Worm (Caenorhabditis elegans) whole organism, young adult: ENCODE results near the gene tbp-1.

Source experiments
- B0035.1 ChIP-seq: sonication (generic microtip); optimal IDR thresholded peaks from 2 replicates; lab custom pipeline; 2016; ENCODE audit warnings: missing genetic modification characterization, mild to moderate bottlenecking, missing compliant biosample characterization, missing genotype, missing genetic modification reagents
- B0336.3 ChIP-seq: fragments of 200-800 bp; sonication (Bioruptor generic); IDR thresholded peaks from 2 replicates; pipeline ENCODE4 v1.3.6; 2022; ENCODE audit warnings: missing genetic modification characterization, missing compliant biosample characterization
- F49E8.2 ChIP-seq: sonication (generic microtip); optimal IDR thresholded peaks from 3 replicates; lab custom pipeline; 2017; ENCODE audit warnings: missing genetic modification characterization, mild to moderate bottlenecking, missing compliant biosample characterization, antibody characterized with exemption, moderate library complexity; ENCODE audit not compliant: insufficient read depth
- F57C9.4 ChIP-seq: sonication (generic microtip); optimal IDR thresholded peaks from 2 replicates; lab custom pipeline; 2017; ENCODE audit warnings: mild to moderate bottlenecking, missing genetic modification characterization, missing compliant biosample characterization
- K12H6.12 ChIP-seq: fragments of 200-800 bp; sonication (Bioruptor generic); optimal IDR thresholded peaks from 2 replicates; lab custom pipeline; 2018; ENCODE audit warnings: mild to moderate bottlenecking, missing genetic modification characterization, missing compliant biosample characterization
- T07F8.4 ChIP-seq: sonication (generic microtip); optimal IDR thresholded peaks from 2 replicates; lab custom pipeline; 2016; ENCODE audit warnings: mild to moderate bottlenecking, missing genetic modification characterization, moderate library complexity, missing compliant biosample characterization
- T26A5.8 ChIP-seq: sonication (generic microtip); optimal IDR thresholded peaks from 2 replicates; lab custom pipeline; 2016; ENCODE audit warnings: missing genetic modification characterization, missing compliant biosample characterization
- Y53G8AR.9 ChIP-seq: fragments of 200-800 bp; sonication (Bioruptor generic); conservative IDR thresholded peaks from 2 replicates; pipeline ENCODE4 v1.3.6; 2022; ENCODE audit warnings: missing genetic modification reagents, missing genetic modification characterization, missing compliant biosample characterization
- Y56A3A.18 ChIP-seq: fragments of 200-800 bp; sonication (Bioruptor generic); IDR thresholded peaks from 2 replicates; pipeline ENCODE4 v1.3.6; 2022; ENCODE audit warnings: missing genetic modification reagents, missing genetic modification characterization, missing compliant biosample characterization
- Y95B8A.8 ChIP-seq: fragments of 200-800 bp; sonication (Bioruptor generic); IDR thresholded peaks from 2 replicates; pipeline ENCODE4 v1.3.6; 2022; ENCODE audit warnings: missing genetic modification reagents, missing genetic modification characterization, missing compliant biosample characterization
- attf-3 ChIP-seq: fragments of 200-800 bp; sonication (Bioruptor generic); conservative IDR thresholded peaks from 2 replicates; pipeline ENCODE4 v1.3.6; 2022; ENCODE audit warnings: missing genetic modification reagents, missing genetic modification characterization, missing compliant biosample characterization
- attf-5 ChIP-seq: fragments of 200-800 bp; sonication (Bioruptor generic); optimal IDR thresholded peaks from 2 replicates; lab custom pipeline; 2018; ENCODE audit warnings: mild to moderate bottlenecking, missing genetic modification characterization, missing compliant biosample characterization
- cebp-1 ChIP-seq, 2 experiments: fragments of 200-800 bp in 1 of 2; sonication (Bioruptor generic) in 1 of 2; sonication (generic microtip) in 1 of 2; IDR thresholded peaks in 1 of 2; optimal IDR thresholded peaks in 1 of 2; 2 replicates each; pipeline versions ENCODE4 v1.3.6 to Lab custom; 2017 to 2022; ENCODE audit warnings: missing compliant biosample characterization in 2 of 2, missing genetic modification characterization in 2 of 2, mild to moderate bottlenecking in 1 of 2, missing genetic modification reagents in 1 of 2, moderate library complexity in 1 of 2
- cebp-2 ChIP-seq: fragments of 200-800 bp; sonication (Bioruptor generic); IDR thresholded peaks from 2 replicates; pipeline ENCODE4 v1.3.6; 2022; ENCODE audit warnings: missing genetic modification characterization, missing compliant biosample characterization
- ceh-27 ChIP-seq: fragments of 200-800 bp; sonication (Bioruptor generic); optimal IDR thresholded peaks from 2 replicates; lab custom pipeline; 2018; ENCODE audit warnings: mild to moderate bottlenecking, missing genetic modification characterization, moderate library complexity, missing compliant biosample characterization
- dpff-1 ChIP-seq: sonication (generic microtip); optimal IDR thresholded peaks from 2 replicates; lab custom pipeline; 2017; ENCODE audit warnings: mild to moderate bottlenecking, missing genetic modification characterization, missing compliant biosample characterization
- egl-44 ChIP-seq: fragments of 200-800 bp; sonication (Bioruptor generic); IDR thresholded peaks from 2 replicates; pipeline ENCODE4 v1.3.6; 2022; ENCODE audit warnings: missing genetic modification reagents, missing genetic modification characterization, missing compliant biosample characterization
- lin-26 ChIP-seq: fragments of 200-800 bp; sonication (Bioruptor generic); IDR thresholded peaks from 2 replicates; pipeline ENCODE4 v1.3.6; 2022; ENCODE audit warnings: missing genetic modification reagents, missing genetic modification characterization, missing compliant biosample characterization
- lin-35 ChIP-seq, 3 experiments: fragments of 150-350 bp in 2 of 3; sonication (generic microtip) in 1 of 3; optimal IDR thresholded peaks; 2 replicates each; lab custom pipeline; 2014 to 2018; ENCODE audit warnings: missing biosample characterization in 3 of 3, missing genetic modification characterization in 3 of 3, missing genetic modification reagents in 3 of 3
- lin-40 ChIP-seq: sonication (generic microtip); optimal IDR thresholded peaks from 2 replicates; lab custom pipeline; 2016; ENCODE audit warnings: missing genetic modification characterization, mild to moderate bottlenecking, missing compliant biosample characterization, missing genotype, missing genetic modification reagents
- lin-54 ChIP-seq: fragments of 200-800 bp; sonication (Bioruptor generic); optimal IDR thresholded peaks from 2 replicates; lab custom pipeline; 2018; ENCODE audit warnings: mild to moderate bottlenecking, missing genetic modification characterization, missing compliant biosample characterization
- madf-8 ChIP-seq: fragments of 200-800 bp; sonication (Bioruptor generic); conservative IDR thresholded peaks from 2 replicates; pipeline ENCODE4 v1.3.6; 2022; ENCODE audit warnings: missing genetic modification reagents, missing genetic modification characterization, missing compliant biosample characterization
- mel-28 ChIP-seq: sonication (generic microtip); optimal IDR thresholded peaks from 2 replicates; lab custom pipeline; 2016; ENCODE audit warnings: borderline replicate concordance, mild to moderate bottlenecking, missing genetic modification characterization, missing compliant biosample characterization
- nhr-80 ChIP-seq: sonication (generic microtip); optimal IDR thresholded peaks from 2 replicates; lab custom pipeline; 2016; ENCODE audit warnings: missing genetic modification characterization, missing compliant biosample characterization
- nhr-90 ChIP-seq: sonication (generic microtip); optimal IDR thresholded peaks from 2 replicates; lab custom pipeline; 2016; ENCODE audit warnings: missing genotype, mild to moderate bottlenecking, missing genetic modification characterization, missing compliant biosample characterization
- pbrm-1 ChIP-seq: fragments of 200-800 bp; sonication (Bioruptor generic); IDR thresholded peaks from 2 replicates; pipeline ENCODE4 v1.3.6; 2022; ENCODE audit warnings: missing genetic modification reagents, missing genetic modification characterization, missing compliant biosample characterization
- rcor-1 ChIP-seq: fragments of 200-800 bp; sonication (Bioruptor generic); IDR thresholded peaks from 2 replicates; pipeline ENCODE4 v1.3.6; 2022; ENCODE audit warnings: missing genetic modification reagents, missing genetic modification characterization, missing compliant biosample characterization
- repo-1 ChIP-seq: sonication (generic microtip); optimal IDR thresholded peaks from 2 replicates; lab custom pipeline; 2017; ENCODE audit warnings: mild to moderate bottlenecking, missing genetic modification characterization, missing compliant biosample characterization
- rpc-1 ChIP-seq, 2 experiments: fragments of 150-350 bp in 1 of 2; sonication (generic microtip) in 1 of 2; optimal IDR thresholded peaks; 2 replicates each; lab custom pipeline; 2014 to 2018; ENCODE audit warnings: missing biosample characterization in 1 of 2, missing genetic modification characterization in 1 of 2, missing genetic modification reagents in 1 of 2, missing genotype in 1 of 2
- sea-2 ChIP-seq: fragments of 200-800 bp; sonication (Bioruptor generic); IDR thresholded peaks from 2 replicates; pipeline ENCODE4 v1.3.6; 2022; ENCODE audit warnings: missing genetic modification characterization, missing compliant biosample characterization
- snpc-1.3 ChIP-seq: sonication (generic microtip); optimal IDR thresholded peaks from 2 replicates; lab custom pipeline; 2017; ENCODE audit warnings: missing genetic modification characterization, mild to moderate bottlenecking, missing compliant biosample characterization, antibody characterized with exemption, moderate library complexity, missing genotype, missing genetic modification reagents; ENCODE audit not compliant: insufficient read depth
- somi-1 ChIP-seq: fragments of 200-800 bp; sonication (Bioruptor generic); optimal IDR thresholded peaks from 2 replicates; lab custom pipeline; 2018; ENCODE audit warnings: mild to moderate bottlenecking, missing genetic modification characterization, missing compliant biosample characterization
- tbp1 ChIP-seq: fragments of 200-800 bp; sonication (Bioruptor generic); optimal IDR thresholded peaks from 2 replicates; lab custom pipeline; 2018; ENCODE audit warnings: mild to moderate bottlenecking, missing genetic modification characterization, missing compliant biosample characterization
- ztf-28 ChIP-seq: fragments of 200-800 bp; sonication (Bioruptor generic); IDR thresholded peaks from 2 replicates; pipeline ENCODE4 v1.3.6; 2022; ENCODE audit warnings: missing genetic modification reagents, missing genetic modification characterization, missing compliant biosample characterization

tbp-1 gene

DNA sequence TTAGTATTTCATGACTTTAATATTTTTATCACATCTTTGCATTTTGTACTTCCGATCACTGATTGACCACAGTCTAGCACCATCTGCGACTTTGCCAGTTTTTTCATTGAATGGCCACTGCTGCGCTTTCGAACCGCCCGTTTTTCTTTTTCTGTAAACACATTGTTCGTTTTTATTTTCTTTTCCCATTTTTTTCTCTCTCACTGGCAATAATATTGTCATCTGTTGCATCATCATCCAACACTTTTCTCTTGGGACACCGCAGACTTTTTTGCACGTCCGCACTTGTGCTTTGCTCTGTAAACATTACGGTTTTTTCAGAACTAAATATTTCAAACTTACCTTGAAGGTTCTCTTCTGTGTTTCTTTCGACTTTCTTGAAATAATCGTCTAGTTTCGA lies 25.2 kb upstream of the tbp-1 start:
- TF ChIP-seq cebp-1 (GFP tag; IDR thresholded peaks at IDR 0.05; lab: Robert Waterston, UW) (no peak), cebp-1 (tag; optimal IDR thresholded peaks at IDR 0.05; lab: Kevin White, UChicago) (peak; percentile 5), F49E8.2 (tag; lab: Kevin White, UChicago) (no peak), snpc-1.3 (tag; lab: Kevin White, UChicago) (no peak), B0336.3 (GFP tag; lab: Robert Waterston, UW) (no peak), attf-5 (GFP tag; lab: Kevin White, UChicago) (peak; percentile 9), lin-40 (tag; lab: Kevin White, UChicago) (peak; percentile 10), somi-1 (GFP tag; lab: Kevin White, UChicago) (peak; percentile 37), ztf-28 (GFP tag; lab: Robert Waterston, UW) (no peak), repo-1 (tag; lab: Kevin White, UChicago) (no peak), mel-28 (tag; lab: Kevin White, UChicago) (no peak), B0035.1 (tag; lab: Kevin White, UChicago) (no peak), lin-26 (GFP tag; lab: Robert Waterston, UW) (peak; percentile 41; the same call in 1 of the 2 replicates), dpff-1 (tag; lab: Kevin White, UChicago) (no peak), K12H6.12 (tag; lab: Kevin White, UChicago) (peak; percentile 32), nhr-90 (tag; lab: Kevin White, UChicago) (no peak), nhr-80 (tag; lab: Kevin White, UChicago) (peak; percentile 8)

DNA sequence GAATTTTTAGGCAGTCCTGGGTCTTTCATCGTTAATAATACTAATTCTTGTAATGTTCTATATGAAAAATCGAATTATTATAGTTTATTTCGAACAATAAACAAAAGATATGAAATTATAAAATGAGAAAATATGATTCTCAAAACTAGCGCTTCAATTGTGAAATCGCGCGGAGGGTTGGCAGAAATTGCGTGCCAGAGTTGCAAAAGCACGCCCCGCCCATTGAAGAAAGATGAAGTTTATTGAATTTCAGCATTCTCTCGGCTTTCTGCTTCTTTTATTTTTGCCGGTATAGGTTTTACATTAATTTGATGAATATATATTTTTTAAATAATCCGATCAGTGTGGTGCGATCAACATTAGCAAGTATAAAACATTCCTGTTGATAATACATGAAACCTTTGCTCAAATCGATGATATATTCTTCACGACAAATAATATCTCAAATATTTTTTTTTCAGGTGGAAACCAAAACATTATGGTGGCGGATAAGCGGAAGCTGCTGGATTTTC lies 24.7 kb upstream of the tbp-1 start, which contains the start of the genes eco-1 and hmgr-1:
TSS of gene eco-1 (minus strand) at position 59 of the 512 bp plus-strand sequence.
TSS of gene hmgr-1 (plus strand) at position 462 of the 512 bp plus-strand sequence.
- TF ChIP-seq tbp1 (GFP tag; lab: Kevin White, UChicago) (no peak), lin-35 (GFP tag; optimal IDR thresholded peaks at IDR 0.05; lab: Kevin White, UChicago) (peak in 1 of 3 experiments; percentile 8), cebp-1 (GFP tag; IDR thresholded peaks at IDR 0.05; lab: Robert Waterston, UW) (no peak), cebp-1 (tag; optimal IDR thresholded peaks at IDR 0.05; lab: Kevin White, UChicago) (peak; percentile 39), lin-54 (GFP tag; lab: Kevin White, UChicago) (peak; percentile 22)

DNA sequence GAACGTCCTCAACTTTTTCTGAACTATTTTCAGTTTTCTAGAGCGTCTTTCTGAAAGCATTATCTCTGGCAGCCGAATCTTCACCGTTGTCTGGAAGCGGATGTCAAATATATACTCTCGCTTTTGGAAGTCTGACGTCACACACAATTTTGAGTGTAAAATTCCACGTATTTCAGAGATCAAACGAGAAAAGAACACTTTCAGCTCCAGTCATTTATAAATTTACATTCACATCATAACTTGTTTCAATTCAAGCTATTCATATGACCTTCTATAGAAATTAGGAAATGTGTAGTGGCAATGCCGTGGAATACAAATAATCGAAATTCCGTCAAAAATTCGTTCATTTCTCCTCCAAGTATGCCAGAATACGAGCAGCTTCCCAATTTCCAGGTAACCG lies 18.2 kb upstream of the tbp-1 start, which contains the start of gene F08F8.11:
TSS of gene F08F8.11 (plus strand) at position 301 of the 400 bp plus-strand sequence.
- TF ChIP-seq T07F8.4 (tag; lab: Kevin White, UChicago): no peak

- TF ChIP-seq ceh-27 (GFP tag; lab: Kevin White, UChicago) (no peak), Y53G8AR.9 (GFP tag; lab: Robert Waterston, UW) (no peak), sea-2 (GFP tag; lab: Robert Waterston, UW) (no peak), madf-8 (GFP tag; lab: Robert Waterston, UW) (no peak)
Observed at ce11 chrIII:7367012-7367760, 16.6 kb upstream of the tbp-1 start, which contains the start of the genes T20B12.5 and T20B12.4. TSS of gene T20B12.5 (minus strand) at chrIII:7367112. TSS of gene T20B12.4 (plus strand) at chrIII:7367710.

DNA sequence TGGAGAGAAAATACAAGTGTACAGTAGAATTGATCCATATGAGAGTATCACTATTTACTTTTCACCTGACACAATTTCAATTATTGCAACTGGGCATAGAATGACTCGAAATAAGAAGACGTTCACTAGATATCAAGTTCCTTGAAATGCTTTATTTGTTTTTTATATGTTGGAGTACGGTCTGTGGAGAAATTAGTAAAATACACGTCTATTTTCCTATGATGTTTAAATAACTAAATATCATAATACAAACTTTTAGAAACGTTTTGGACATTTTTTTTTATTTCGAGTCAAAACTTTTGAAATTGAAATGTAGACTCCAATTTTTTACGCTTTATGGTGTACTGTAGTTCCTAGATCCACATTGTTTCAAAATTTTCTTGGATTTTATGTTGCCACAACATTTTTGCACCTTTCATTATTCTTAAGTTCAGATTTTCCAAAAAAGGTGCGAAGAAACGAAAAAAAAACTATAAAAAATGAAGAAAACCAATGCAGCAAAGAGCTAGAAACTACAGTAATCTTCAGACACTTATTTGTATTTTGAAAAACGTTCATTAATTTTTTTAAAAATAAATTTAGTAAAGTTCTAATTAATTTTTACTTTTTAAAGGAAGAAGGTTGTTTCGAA lies 14.3 kb upstream of the tbp-1 start:
- TF ChIP-seq B0336.3 (GFP tag; lab: Robert Waterston, UW) (0 out of 2 replicates have a peak, but pooled peaks have one; percentile 13), cebp-2 (no peak), repo-1 (tag; lab: Kevin White, UChicago) (peak; percentile 76), Y95B8A.8 (GFP tag; lab: Robert Waterston, UW) (0 out of 2 replicates have a peak, but pooled peaks have one; percentile 11), sea-2 (GFP tag; lab: Robert Waterston, UW) (no peak), somi-1 (GFP tag; lab: Kevin White, UChicago) (peak; percentile 34), F57C9.4 (tag; lab: Kevin White, UChicago) (peak; percentile 45), T26A5.8 (peak; percentile 21), pbrm-1 (GFP tag; lab: Robert Waterston, UW) (0 out of 2 replicates have a peak, but pooled peaks have one; percentile 36), snpc-1.3 (tag; lab: Kevin White, UChicago) (no peak), attf-3 (GFP tag; lab: Robert Waterston, UW) (no peak), egl-44 (no peak), attf-5 (GFP tag; lab: Kevin White, UChicago) (no peak), rcor-1 (GFP tag; lab: Robert Waterston, UW) (no peak), rpc-1 (optimal IDR thresholded peaks at IDR 0.05; lab: Kevin White, UChicago) (no peak), rpc-1 (tag; optimal IDR thresholded peaks at IDR 0.05; lab: Kevin White, UChicago) (no peak), F49E8.2 (tag; lab: Kevin White, UChicago) (no peak), lin-26 (GFP tag; lab: Robert Waterston, UW) (peak; percentile 14; the same call in 1 of the 2 replicates), Y56A3A.18 (GFP tag; lab: Robert Waterston, UW) (0 out of 2 replicates have a peak, but pooled peaks have one; percentile 47)
